Fruit fly (Drosophila melanogaster) whole organism, prepupa: ENCODE measurements around the gene hid.

Source experiments
- Blimp-1 ChIP-seq: fragments of 200-800 bp; sonication (Bioruptor generic); optimal IDR thresholded peaks from 3 replicates; lab custom pipeline; 2017; ENCODE audit warnings: missing biosample characterization, missing genetic modification characterization, mild to moderate bottlenecking, moderate library complexity, missing genetic modification reagents
- CG11294 ChIP-seq: fragments of 200-800 bp; sonication (Bioruptor generic); IDR thresholded peaks from 2 replicates; pipeline ENCODE4 v1.3.6; 2022; ENCODE audit warnings: missing biosample characterization, missing genetic modification characterization
- CG11902 ChIP-seq: fragments of 200-800 bp; sonication (Bioruptor generic); optimal IDR thresholded peaks from 3 replicates; lab custom pipeline; 2016; ENCODE audit warnings: missing biosample characterization, missing genetic modification characterization
- CG15336 ChIP-seq: fragments of 200-800 bp; sonication (Bioruptor generic); IDR thresholded peaks from 2 replicates; pipeline ENCODE4 v1.3.6; 2022; ENCODE audit warnings: missing biosample characterization, missing genetic modification characterization
- CG1621 ChIP-seq: fragments of 200-800 bp; sonication (Bioruptor generic); optimal IDR thresholded peaks from 3 replicates; lab custom pipeline; 2018; ENCODE audit warnings: missing biosample characterization, mild to moderate bottlenecking, missing genetic modification characterization
- CG31627 ChIP-seq: fragments of 200-800 bp; sonication (Bioruptor generic); optimal IDR thresholded peaks from 3 replicates; lab custom pipeline; 2016; ENCODE audit warnings: missing biosample characterization, missing genetic modification characterization
- CG32006 ChIP-seq: fragments of 200-800 bp; sonication (Bioruptor generic); optimal IDR thresholded peaks from 3 replicates; lab custom pipeline; 2017; ENCODE audit warnings: missing biosample characterization, mild to moderate bottlenecking, missing genetic modification characterization
- CG34406 ChIP-seq: fragments of 200-800 bp; sonication (Bioruptor generic); optimal IDR thresholded peaks from 3 replicates; lab custom pipeline; 2016; ENCODE audit warnings: missing biosample characterization, missing genetic modification characterization
- CG3919 ChIP-seq: fragments of 200-800 bp; sonication (Bioruptor generic); optimal IDR thresholded peaks from 3 replicates; lab custom pipeline; 2016; ENCODE audit warnings: missing biosample characterization, missing genetic modification characterization
- CG4318 ChIP-seq: fragments of 200-800 bp; sonication (Bioruptor generic); optimal IDR thresholded peaks from 3 replicates; lab custom pipeline; 2017; ENCODE audit warnings: missing biosample characterization, mild to moderate bottlenecking, missing genetic modification characterization
- CG6163 ChIP-seq: fragments of 200-800 bp; sonication (Bioruptor generic); IDR thresholded peaks from 3 replicates; pipeline ENCODE4 v1.3.6; 2022; ENCODE audit warnings: missing biosample characterization, missing genetic modification characterization
- CG6276 ChIP-seq: fragments of 200-800 bp; sonication (Bioruptor generic); optimal IDR thresholded peaks from 2 replicates; lab custom pipeline; 2017; ENCODE audit warnings: missing biosample characterization, mild to moderate bottlenecking, missing genetic modification characterization
- CG6808 ChIP-seq: fragments of 200-800 bp; sonication (Bioruptor generic); optimal IDR thresholded peaks from 3 replicates; lab custom pipeline; 2017; ENCODE audit warnings: missing biosample characterization, missing genetic modification characterization, mild to moderate bottlenecking, moderate library complexity, missing genetic modification reagents
- CG6854 ChIP-seq: fragments of 200-800 bp; sonication (Bioruptor generic); optimal IDR thresholded peaks from 2 replicates; lab custom pipeline; 2017; ENCODE audit warnings: missing biosample characterization, mild to moderate bottlenecking, missing genetic modification characterization
- CG8119 ChIP-seq: fragments of 200-800 bp; sonication (Bioruptor generic); IDR thresholded peaks from 3 replicates; pipeline ENCODE4 v1.3.6; 2022; ENCODE audit warnings: missing biosample characterization, missing genetic modification characterization
- CG8632 ChIP-seq: fragments of 200-800 bp; sonication (Bioruptor generic); optimal IDR thresholded peaks from 3 replicates; lab custom pipeline; 2016; ENCODE audit warnings: missing biosample characterization, missing genetic modification characterization
- Eip75B ChIP-seq: fragments of 200-800 bp; sonication (Bioruptor generic); optimal IDR thresholded peaks from 3 replicates; lab custom pipeline; 2016; ENCODE audit warnings: missing biosample characterization, missing genetic modification characterization
- Eip78C ChIP-seq: fragments of 200-800 bp; sonication (Bioruptor generic); peaks from one replicate; lab custom pipeline; 2016; ENCODE audit warnings: missing biosample characterization, missing genetic modification characterization
- Eip93F ChIP-seq: fragments of 200-800 bp; sonication (Bioruptor generic); optimal IDR thresholded peaks from 2 replicates; lab custom pipeline; 2016; ENCODE audit warnings: missing biosample characterization, mild to moderate bottlenecking, missing genetic modification characterization
- Ets96B ChIP-seq: fragments of 200-800 bp; optimal IDR thresholded peaks from 2 replicates; lab custom pipeline; 2019; ENCODE audit warnings: missing biosample characterization, mild to moderate bottlenecking, missing genetic modification characterization, moderate library complexity
- Hr39 ChIP-seq: fragments of 200-800 bp; sonication (Bioruptor generic); optimal IDR thresholded peaks from 2 replicates; lab custom pipeline; 2016; ENCODE audit warnings: missing biosample characterization, missing genetic modification characterization
- Met ChIP-seq: fragments of 200-800 bp; sonication (Bioruptor generic); optimal IDR thresholded peaks from 3 replicates; lab custom pipeline; 2016; ENCODE audit warnings: missing biosample characterization, missing genetic modification characterization
- Smox ChIP-seq: fragments of 200-800 bp; sonication (Bioruptor generic); optimal IDR thresholded peaks from 3 replicates; lab custom pipeline; 2016; ENCODE audit warnings: missing biosample characterization, missing genetic modification characterization
- Sox102F ChIP-seq: fragments of 200-800 bp; sonication (Bioruptor generic); optimal IDR thresholded peaks from 2 replicates; lab custom pipeline; 2016; ENCODE audit warnings: missing biosample characterization, mild to moderate bottlenecking, missing genetic modification characterization
- Sox14 ChIP-seq: fragments of 200-800 bp; sonication (Bioruptor generic); optimal IDR thresholded peaks from 3 replicates; lab custom pipeline; 2016; ENCODE audit warnings: missing biosample characterization, missing genetic modification characterization
- Sox15 ChIP-seq: fragments of 200-800 bp; sonication (Bioruptor generic); optimal IDR thresholded peaks from 3 replicates; lab custom pipeline; 2016; ENCODE audit warnings: missing biosample characterization, missing genetic modification characterization
- achi ChIP-seq: fragments of 200-800 bp; sonication (Bioruptor generic); optimal IDR thresholded peaks from 3 replicates; lab custom pipeline; 2016; ENCODE audit warnings: missing biosample characterization, missing genetic modification characterization
- cyc ChIP-seq: fragments of 200-800 bp; sonication (Bioruptor generic); optimal IDR thresholded peaks from 3 replicates; lab custom pipeline; 2016; ENCODE audit warnings: missing biosample characterization, missing genetic modification characterization
- dac ChIP-seq: fragments of 200-800 bp; sonication (Bioruptor generic); optimal IDR thresholded peaks from 2 replicates; lab custom pipeline; 2017; ENCODE audit warnings: missing biosample characterization, mild to moderate bottlenecking, missing genetic modification characterization
- dsx ChIP-seq: fragments of 200-800 bp; optimal IDR thresholded peaks from 3 replicates; lab custom pipeline; 2019; ENCODE audit warnings: missing biosample characterization, mild to moderate bottlenecking, missing genetic modification characterization, moderate library complexity; ENCODE audit not compliant: poor library complexity, severe bottlenecking
- esn ChIP-seq: fragments of 200-800 bp; sonication (Bioruptor generic); optimal IDR thresholded peaks from 2 replicates; lab custom pipeline; 2016; ENCODE audit warnings: missing biosample characterization, mild to moderate bottlenecking, missing genetic modification characterization, moderate library complexity
- fkh ChIP-seq: fragments of 200-800 bp; sonication (Bioruptor generic); optimal IDR thresholded peaks from 3 replicates; lab custom pipeline; 2017; ENCODE audit warnings: missing biosample characterization, mild to moderate bottlenecking, missing genetic modification characterization, moderate library complexity
- pdm3 ChIP-seq: fragments of 200-800 bp; sonication (Bioruptor generic); optimal IDR thresholded peaks from 3 replicates; lab custom pipeline; 2016; ENCODE audit warnings: missing biosample characterization, missing genetic modification characterization
- svp ChIP-seq: fragments of 200-800 bp; sonication (Bioruptor generic); peaks from one replicate; lab custom pipeline; 2016; ENCODE audit warnings: missing biosample characterization, missing genetic modification characterization
- topi ChIP-seq: fragments of 200-800 bp; sonication (Bioruptor generic); optimal IDR thresholded peaks from 3 replicates; lab custom pipeline; 2016; ENCODE audit warnings: missing biosample characterization, missing genetic modification characterization
- vri ChIP-seq: fragments of 200-800 bp; sonication (Bioruptor generic); optimal IDR thresholded peaks from 3 replicates; lab custom pipeline; 2016; ENCODE audit warnings: missing biosample characterization, mild to moderate bottlenecking, missing genetic modification characterization

hid gene

DNA sequence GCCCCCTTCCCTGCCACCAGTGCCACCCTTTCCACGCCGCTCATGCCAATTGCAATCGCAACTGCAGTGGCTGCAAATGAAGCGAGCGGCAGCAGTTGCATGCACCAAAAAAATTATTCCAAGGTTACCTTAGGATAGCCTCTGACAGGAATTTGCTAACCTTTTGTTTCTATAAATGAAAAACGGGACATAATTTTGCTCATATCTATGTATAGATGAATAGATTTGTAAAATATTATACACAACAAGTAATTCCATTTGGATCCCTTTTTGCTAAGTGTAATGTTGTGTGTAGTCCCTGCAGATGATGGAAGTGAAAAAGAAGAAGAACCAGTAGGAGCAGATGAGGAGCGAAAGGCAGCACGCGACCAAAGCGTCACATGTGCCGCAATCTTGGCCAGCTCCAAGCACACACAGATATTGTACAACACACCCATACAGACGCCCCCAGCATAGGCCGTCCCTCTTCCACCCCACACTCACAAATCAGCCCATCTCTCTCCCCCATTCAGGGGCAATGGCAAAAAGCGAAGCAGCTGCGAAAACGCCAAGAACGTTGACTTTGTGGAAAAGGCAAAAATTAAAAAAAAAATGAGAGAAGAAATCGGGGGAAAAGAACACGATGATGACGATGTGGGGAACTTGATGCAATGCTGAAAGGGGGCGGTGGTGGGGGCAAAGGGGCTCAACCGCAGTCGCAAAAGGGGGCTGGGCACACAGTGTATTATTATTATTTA lies 5.2 kb upstream of the hid start (continued):
- TF ChIP-seq fkh (GFP tag; lab: Kevin White, UChicago), result no peak
- TF ChIP-seq Met (GFP tag; lab: Kevin White, UChicago), result peak; percentile 98
- peak; percentile 98 for TF ChIP-seq esn (GFP tag; lab: Kevin White, UChicago)
- peak; percentile 97 for TF ChIP-seq CG3919
- TF ChIP-seq dsx (GFP tag; lab: Kevin White, UChicago), result peak; percentile 94
- TF ChIP-seq CG11902 (GFP tag; lab: Kevin White, UChicago), result peak; percentile 87
- peak; percentile 70 for TF ChIP-seq CG11294 (GFP tag; lab: Robert Waterston, UW)
- peak; percentile 88 for TF ChIP-seq CG15336 (GFP tag; lab: Robert Waterston, UW)
- TF ChIP-seq CG34406 (GFP tag; lab: Kevin White, UChicago), result peak; percentile 93
- peak; percentile 97 for TF ChIP-seq Sox102F (GFP tag; lab: Kevin White, UChicago)
- TF ChIP-seq topi, result peak; percentile 97
- peak; percentile 95 for TF ChIP-seq CG1621 (tag; lab: Kevin White, UChicago)
- TF ChIP-seq Eip93F (GFP tag; lab: Kevin White, UChicago), result peak; percentile 93
- TF ChIP-seq CG6854 (GFP tag; lab: Kevin White, UChicago), result peak; percentile 90
- peak; percentile 97 for TF ChIP-seq Smox (GFP tag; lab: Kevin White, UChicago)
- TF ChIP-seq, all 60 proteins: peak for 58

DNA sequence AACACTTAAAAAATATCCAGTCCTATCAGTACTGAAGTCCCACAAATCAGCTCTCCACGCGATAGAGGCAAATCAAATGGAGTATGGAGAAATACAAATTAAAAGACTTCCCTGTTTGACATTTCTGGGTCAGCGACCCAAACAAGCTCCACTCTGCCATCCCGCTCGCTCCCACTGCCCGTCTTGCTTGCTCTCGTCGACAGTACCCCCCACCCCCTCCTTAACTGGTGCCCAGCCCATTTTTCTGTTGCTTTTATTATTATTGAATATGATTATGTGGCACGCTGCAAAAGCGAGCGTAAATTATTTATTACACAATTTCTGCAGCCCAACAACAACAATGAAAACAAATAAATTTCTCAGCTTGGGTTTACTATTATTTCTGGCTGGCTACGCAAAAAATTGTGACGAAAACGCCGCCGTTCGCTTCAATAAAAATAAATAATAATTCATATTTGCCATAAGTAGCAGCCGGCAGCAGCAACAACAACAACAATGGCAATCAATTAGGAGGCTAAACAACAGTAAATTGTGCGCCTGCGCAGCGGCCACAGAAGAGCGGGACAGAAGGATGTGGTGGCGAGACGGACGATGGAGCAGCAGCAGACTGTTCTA lies 3.1 kb upstream of the hid start:
- TF ChIP-seq svp (peak; percentile 27), Eip78C (GFP tag; lab: Kevin White, UChicago) (peak; percentile 49), fkh (GFP tag; lab: Kevin White, UChicago) (peak; percentile 21), Ets96B (tag; lab: Kevin White, UChicago) (no peak), CG6276 (GFP tag; lab: Kevin White, UChicago) (no peak), Blimp-1 (GFP tag; lab: Kevin White, UChicago) (no peak)

DNA sequence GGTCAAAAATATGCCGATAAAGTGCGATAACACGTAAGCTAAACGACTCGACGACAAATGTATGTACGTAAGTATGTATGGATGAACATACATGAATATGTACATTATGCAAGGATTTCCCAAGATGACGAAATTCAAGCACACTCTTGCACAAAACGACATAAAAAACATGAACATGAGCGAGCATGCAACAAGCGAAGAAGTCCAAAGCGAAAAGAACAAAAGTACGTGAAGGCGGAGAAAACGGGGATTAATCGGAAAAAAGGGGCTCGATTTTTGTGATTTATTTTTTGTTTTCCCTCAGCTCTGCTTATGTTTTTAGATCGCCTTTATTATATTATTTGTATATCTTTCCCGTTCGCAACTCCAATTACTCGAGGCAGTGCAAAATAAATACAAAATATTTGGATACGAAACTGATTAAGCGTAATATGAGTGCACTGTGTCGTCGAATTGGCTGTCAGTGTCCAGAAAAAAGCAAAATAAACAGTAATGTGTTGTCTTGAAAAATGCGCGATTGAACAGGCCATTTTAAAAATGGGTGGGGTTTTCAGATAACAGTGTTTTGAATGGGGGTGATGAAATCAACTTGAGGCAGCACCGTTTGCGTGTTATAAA lies 2.1 kb upstream of the hid start:
- TF ChIP-seq vri, result peak; percentile 44
- no peak for TF ChIP-seq Sox102F (GFP tag; lab: Kevin White, UChicago)
- peak; percentile 32 for TF ChIP-seq Eip78C (GFP tag; lab: Kevin White, UChicago)
- TF ChIP-seq CG6808 (GFP tag; lab: Kevin White, UChicago), result peak; percentile 7
- TF ChIP-seq svp, result peak; percentile 45

DNA sequence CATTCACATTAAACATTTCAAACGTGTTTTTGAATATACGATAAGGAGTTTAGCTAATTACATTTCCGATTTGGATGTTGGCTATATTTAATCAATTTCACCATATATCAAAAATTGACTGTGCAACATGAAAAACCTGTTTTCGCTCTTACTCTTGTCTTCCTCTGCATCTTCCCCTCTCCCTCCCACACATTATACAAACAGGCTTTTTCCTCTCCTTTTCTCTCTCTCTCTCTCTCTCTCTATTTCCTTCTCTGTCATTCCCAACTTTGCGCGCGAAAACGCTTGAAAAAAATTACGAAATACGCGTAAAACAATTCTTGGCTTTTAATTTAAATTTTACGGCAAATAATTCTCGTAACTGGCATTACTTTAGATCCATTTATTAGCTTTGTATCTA lies 1.3 kb upstream of the hid start:
- no peak for TF ChIP-seq CG32006
- peak; percentile 29 for TF ChIP-seq CG1621 (tag; lab: Kevin White, UChicago)
- TF ChIP-seq, all 60 proteins: peak for 1

DNA sequence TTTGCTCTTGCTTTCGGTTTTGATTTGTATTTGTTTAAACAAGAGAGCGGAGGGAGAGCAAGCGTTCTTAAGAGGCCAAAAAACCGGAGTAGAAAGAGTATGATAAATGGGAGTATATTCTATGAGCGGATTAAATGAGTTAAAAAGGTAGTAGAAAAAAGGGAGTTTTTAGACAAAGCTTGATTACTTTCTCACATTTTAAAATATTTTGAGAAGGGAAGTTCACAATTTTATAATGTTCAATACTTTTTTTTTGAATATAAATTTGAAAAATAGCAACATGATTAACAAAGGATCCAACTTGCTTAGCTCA lies 828 bp upstream of the hid start:
- TF ChIP-seq Sox15 (GFP tag; lab: Kevin White, UChicago) (no peak), CG6276 (GFP tag; lab: Kevin White, UChicago) (no peak), dac (GFP tag; lab: Kevin White, UChicago) (no peak), fkh (GFP tag; lab: Kevin White, UChicago) (no peak), Eip75B (GFP tag; lab: Kevin White, UChicago) (no peak), pdm3 (GFP tag; lab: Kevin White, UChicago) (no peak), CG8119 (GFP tag; lab: Robert Waterston, UW) (no peak), Sox14 (no peak), CG31627 (GFP tag; lab: Kevin White, UChicago) (no peak), Smox (GFP tag; lab: Kevin White, UChicago) (no peak), cyc (no peak), CG8632 (no peak), Hr39 (GFP tag; lab: Kevin White, UChicago) (no peak), CG4318 (no peak), CG11294 (GFP tag; lab: Robert Waterston, UW) (no peak), achi (GFP tag; lab: Kevin White, UChicago) (no peak), CG6163 (GFP tag; lab: Robert Waterston, UW) (no peak)
